Fruit fly (Drosophila melanogaster) whole organism, embryonic: Measurements from ENCODE around the gene CG11898.

Experiments
- Bdp1 ChIP-seq: fragments of 200-800 bp; sonication (Bioruptor generic); optimal IDR thresholded peaks from 3 replicates; lab custom pipeline; 2016; ENCODE audit warnings: missing biosample characterization, missing genetic modification characterization
- Blimp-1 ChIP-seq: fragments of 200-800 bp; sonication (Bioruptor generic); optimal IDR thresholded peaks from 3 replicates; lab custom pipeline; 2018; ENCODE audit warnings: missing biosample characterization, missing genetic modification characterization, mild to moderate bottlenecking, moderate library complexity, missing genetic modification reagents
- CG10979 ChIP-seq: fragments of 200-800 bp; sonication (Bioruptor generic); optimal IDR thresholded peaks from 2 replicates; lab custom pipeline; 2018; ENCODE audit warnings: missing biosample characterization, mild to moderate bottlenecking, missing genetic modification characterization, moderate library complexity
- CG11504 ChIP-seq: fragments of 200-800 bp; sonication (Bioruptor generic); optimal IDR thresholded peaks from 3 replicates; lab custom pipeline; 2019; ENCODE audit warnings: missing biosample characterization, mild to moderate bottlenecking, missing genetic modification characterization, moderate library complexity
- CG11696 ChIP-seq: fragments of 200-800 bp; sonication (Bioruptor generic); IDR thresholded peaks from 2 replicates; pipeline ENCODE4 v1.3.6; 2022; ENCODE audit warnings: missing biosample characterization, missing genetic modification characterization
- CG13287 ChIP-seq: fragments of 200-800 bp; sonication (Bioruptor generic); IDR thresholded peaks from 2 replicates; pipeline ENCODE4 v1.3.6; 2022; ENCODE audit warnings: missing biosample characterization, missing genetic modification characterization; ENCODE audit not compliant: partially characterized antibody
- CG14710 ChIP-seq: fragments of 200-800 bp; sonication (Bioruptor generic); optimal IDR thresholded peaks from 3 replicates; lab custom pipeline; 2019; ENCODE audit warnings: missing biosample characterization, mild to moderate bottlenecking, missing genetic modification characterization, moderate library complexity
- CG14965 ChIP-seq: fragments of 200-800 bp; sonication (Bioruptor generic); optimal IDR thresholded peaks from 2 replicates; lab custom pipeline; 2016; ENCODE audit warnings: missing biosample characterization, missing genetic modification characterization, borderline replicate concordance
- CG17829 ChIP-seq: fragments of 200-800 bp; optimal IDR thresholded peaks from 2 replicates; lab custom pipeline; 2019; ENCODE audit warnings: missing biosample characterization, mild to moderate bottlenecking, missing genetic modification characterization, moderate library complexity
- CG30403 ChIP-seq: fragments of 200-800 bp; sonication (Bioruptor generic); optimal IDR thresholded peaks from 3 replicates; lab custom pipeline; 2016; ENCODE audit warnings: missing biosample characterization, missing genetic modification characterization
- CG31441 ChIP-seq: fragments of 200-800 bp; sonication (Bioruptor generic); IDR thresholded peaks from 2 replicates; pipeline ENCODE4 v1.3.6; 2022; ENCODE audit warnings: missing biosample characterization, missing genetic modification characterization
- CG4424 ChIP-seq: fragments of 200-800 bp; sonication (Bioruptor generic); optimal IDR thresholded peaks from 3 replicates; lab custom pipeline; 2016; ENCODE audit warnings: missing biosample characterization, missing genetic modification characterization
- CG6175 ChIP-seq: fragments of 200-800 bp; sonication (Bioruptor generic); IDR thresholded peaks from 3 replicates; pipeline ENCODE4 v1.3.6; 2022; ENCODE audit warnings: missing biosample characterization, missing genetic modification characterization
- CG7839 ChIP-seq: fragments of 200-800 bp; sonication (Bioruptor generic); optimal IDR thresholded peaks from 3 replicates; lab custom pipeline; 2018; ENCODE audit warnings: missing biosample characterization, mild to moderate bottlenecking, missing genetic modification characterization, moderate library complexity
- D19B ChIP-seq: fragments of 200-800 bp; sonication (Bioruptor generic); optimal IDR thresholded peaks from 2 replicates; lab custom pipeline; 2017; ENCODE audit warnings: missing biosample characterization, mild to moderate bottlenecking, missing genetic modification characterization
- Hr78 ChIP-seq, 2 experiments: fragments of 200-800 bp in 1 of 2; fragments of >200 bp in 1 of 2; sonication (Bioruptor generic) in 1 of 2; optimal IDR thresholded peaks; 2 replicates each; lab custom pipeline; 2017 to 2019; ENCODE audit warnings: missing biosample characterization in 2 of 2, missing genetic modification characterization in 2 of 2, mild to moderate bottlenecking in 1 of 2, moderate library complexity in 1 of 2
- Hsf ChIP-seq: fragments of 200-800 bp; sonication (Bioruptor generic); optimal IDR thresholded peaks from 3 replicates; lab custom pipeline; 2016; ENCODE audit warnings: missing biosample characterization, missing genetic modification characterization
- Kr ChIP-seq: fragments of 200-800 bp; sonication (Bioruptor generic); optimal IDR thresholded peaks from 2 replicates; lab custom pipeline; 2017; ENCODE audit warnings: missing biosample characterization, mild to moderate bottlenecking, missing genetic modification characterization
- MESR4 ChIP-seq: fragments of 200-800 bp; sonication (Bioruptor generic); optimal IDR thresholded peaks from 2 replicates; lab custom pipeline; 2018; ENCODE audit warnings: missing biosample characterization, mild to moderate bottlenecking, missing genetic modification characterization, moderate library complexity
- Med ChIP-seq: fragments of 200-800 bp; sonication (Bioruptor generic); peaks from one replicate; lab custom pipeline; 2016; ENCODE audit warnings: missing biosample characterization, missing genetic modification characterization, mild to moderate bottlenecking, inconsistent platforms, moderate library complexity
- Neu2 ChIP-seq: fragments of 200-800 bp; sonication (Bioruptor generic); optimal IDR thresholded peaks from 3 replicates; lab custom pipeline; 2016; ENCODE audit warnings: missing biosample characterization, missing genetic modification characterization, borderline replicate concordance
- Sox102F ChIP-seq: fragments of 200-800 bp; sonication (Bioruptor generic); optimal IDR thresholded peaks from 2 replicates; lab custom pipeline; 2018; ENCODE audit warnings: missing biosample characterization, mild to moderate bottlenecking, missing genetic modification characterization, moderate library complexity
- Taf1 ChIP-seq: fragments of 200-800 bp; sonication (Bioruptor generic); IDR thresholded peaks from 2 replicates; pipeline ENCODE4 v1.3.6; 2022; ENCODE audit warnings: missing biosample characterization, missing genetic modification characterization
- Tbp ChIP-seq: fragments of >200 bp; optimal IDR thresholded peaks from 2 replicates; lab custom pipeline; 2018; ENCODE audit warnings: missing biosample characterization, missing genetic modification characterization
- ara ChIP-seq: fragments of 200-800 bp; sonication (Bioruptor generic); IDR thresholded peaks from 2 replicates; pipeline ENCODE4 v1.3.6; 2022; ENCODE audit warnings: missing biosample characterization, missing genetic modification characterization
- bsh ChIP-seq, 2 experiments: fragments of 200-800 bp; sonication (Bioruptor generic); optimal IDR thresholded peaks; 2 replicates each; lab custom pipeline; 2017 to 2018; ENCODE audit warnings: mild to moderate bottlenecking in 2 of 2, missing biosample characterization in 2 of 2, missing genetic modification characterization in 2 of 2, moderate library complexity in 1 of 2
- chm ChIP-seq: fragments of 200-800 bp; sonication (Bioruptor generic); IDR thresholded peaks from 2 replicates; pipeline ENCODE4 v1.3.6; 2022; ENCODE audit warnings: missing biosample characterization, missing genetic modification characterization
- chn ChIP-seq: fragments of 200-800 bp; sonication (Bioruptor generic); optimal IDR thresholded peaks from 2 replicates; lab custom pipeline; 2016; ENCODE audit warnings: missing biosample characterization, missing genetic modification characterization
- crol ChIP-seq: fragments of 200-800 bp; sonication (Bioruptor generic); IDR thresholded peaks from 2 replicates; pipeline ENCODE4 v1.3.6; 2022; ENCODE audit warnings: missing biosample characterization, missing genetic modification characterization
- dmrt11E ChIP-seq: fragments of 200-800 bp; sonication (Bioruptor generic); optimal IDR thresholded peaks from 3 replicates; lab custom pipeline; 2018; ENCODE audit warnings: missing biosample characterization, mild to moderate bottlenecking, missing genetic modification characterization, moderate library complexity
- fd96Cb ChIP-seq: fragments of 200-800 bp; sonication (Bioruptor generic); optimal IDR thresholded peaks from 2 replicates; lab custom pipeline; 2018; ENCODE audit warnings: missing biosample characterization, mild to moderate bottlenecking, missing genetic modification characterization, moderate library complexity
- gcm ChIP-seq: fragments of 200-800 bp; sonication (Bioruptor generic); optimal IDR thresholded peaks from 2 replicates; lab custom pipeline; 2019; ENCODE audit warnings: missing biosample characterization, mild to moderate bottlenecking, missing genetic modification characterization, moderate library complexity
- gem ChIP-seq: fragments of 200-800 bp; sonication (Bioruptor generic); optimal IDR thresholded peaks from 2 replicates; lab custom pipeline; 2019; ENCODE audit warnings: missing biosample characterization, mild to moderate bottlenecking, missing genetic modification characterization, moderate library complexity
- grau ChIP-seq: fragments of 200-800 bp; optimal IDR thresholded peaks from 3 replicates; lab custom pipeline; 2019; ENCODE audit warnings: missing biosample characterization, mild to moderate bottlenecking, missing genetic modification characterization, moderate library complexity
- luna ChIP-seq: fragments of 200-800 bp; sonication (Bioruptor generic); optimal IDR thresholded peaks from 2 replicates; lab custom pipeline; 2016; ENCODE audit warnings: missing biosample characterization, missing genetic modification characterization
- nmo ChIP-seq: fragments of 200-800 bp; sonication (Bioruptor generic); optimal IDR thresholded peaks from 2 replicates; lab custom pipeline; 2018; ENCODE audit warnings: missing biosample characterization, mild to moderate bottlenecking, missing genetic modification characterization, moderate library complexity
- otp ChIP-seq: fragments of 200-800 bp; sonication (Bioruptor generic); IDR thresholded peaks from 3 replicates; pipeline ENCODE4, ENCODE4 v1.3.6; 2022; ENCODE audit warnings: missing biosample characterization, missing genetic modification characterization
- run ChIP-seq: fragments of 200-800 bp; sonication (Bioruptor generic); optimal IDR thresholded peaks from 3 replicates; lab custom pipeline; 2018; ENCODE audit warnings: missing biosample characterization, mild to moderate bottlenecking, missing genetic modification characterization
- scrt ChIP-seq: fragments of 200-800 bp; sonication (Bioruptor generic); optimal IDR thresholded peaks from 2 replicates; lab custom pipeline; 2018; ENCODE audit warnings: missing biosample characterization, mild to moderate bottlenecking, missing genetic modification characterization, moderate library complexity
- sens ChIP-seq: fragments of 200-800 bp; sonication (Bioruptor generic); peaks from one replicate; lab custom pipeline; 2016; ENCODE audit warnings: missing biosample characterization, missing genetic modification characterization
- tio ChIP-seq: fragments of 200-800 bp; sonication (Bioruptor generic); optimal IDR thresholded peaks from 2 replicates; lab custom pipeline; 2017; ENCODE audit warnings: missing biosample characterization, missing genetic modification characterization, inconsistent platforms
- tna ChIP-seq: fragments of 200-800 bp; sonication (Bioruptor generic); IDR thresholded peaks from 2 replicates; pipeline ENCODE4 v1.3.6; 2022; ENCODE audit warnings: missing biosample characterization, missing genetic modification characterization; ENCODE audit not compliant: partially characterized antibody
- ttk ChIP-seq: fragments of 200-800 bp; sonication (Bioruptor generic); IDR thresholded peaks from 2 replicates; pipeline ENCODE4 v2.1.2; 2022; ENCODE audit warnings: missing biosample characterization, missing genetic modification characterization
- twi ChIP-seq: fragments of 200-800 bp; optimal IDR thresholded peaks from 2 replicates; lab custom pipeline; 2019; ENCODE audit warnings: missing biosample characterization, mild to moderate bottlenecking, missing genetic modification characterization, moderate library complexity
- usp ChIP-seq: fragments of >200 bp; optimal IDR thresholded peaks from 2 replicates; lab custom pipeline; 2017; ENCODE audit warnings: missing biosample characterization, missing genetic modification characterization
- vvl ChIP-seq: fragments of 200-800 bp; sonication (Bioruptor generic); IDR thresholded peaks from 2 replicates; pipeline ENCODE4 v1.3.6; 2022; ENCODE audit warnings: missing biosample characterization, missing genetic modification characterization
- zf30C ChIP-seq: fragments of 200-800 bp; sonication (Bioruptor generic); optimal IDR thresholded peaks from 3 replicates; lab custom pipeline; 2018; ENCODE audit warnings: missing biosample characterization, mild to moderate bottlenecking, missing genetic modification characterization

CG11898 gene

dm6 chr3R:29216484-29216863, 51.0 kb downstream of the CG11898 start:
- peak; percentile 7 for TF ChIP-seq sens (GFP tag; lab: Kevin White, UChicago)
- no peak for TF ChIP-seq chn
- TF ChIP-seq crol (GFP tag; lab: Robert Waterston, UW) = peak; percentile 29; the same call in 1 of the 2 replicates
- no peak for TF ChIP-seq D19B
- TF ChIP-seq Hr78 (GFP tag; optimal IDR thresholded peaks at IDR 0.05; lab: Kevin White, UChicago) = no peak
- TF ChIP-seq otp (GFP tag; lab: Robert Waterston, UW) = no peak
- TF ChIP-seq tna (GFP tag; lab: Robert Waterston, UW) = no peak
- TF ChIP-seq Med (GFP tag; lab: Kevin White, UChicago) = peak; percentile 1
- no peak for TF ChIP-seq tio (GFP tag; lab: Kevin White, UChicago)
- TF ChIP-seq Taf1 (GFP tag; lab: Robert Waterston, UW) = no peak
- TF ChIP-seq run (tag; lab: Kevin White, UChicago) = no peak
- TF ChIP-seq luna (GFP tag; lab: Kevin White, UChicago) = no peak

DNA sequence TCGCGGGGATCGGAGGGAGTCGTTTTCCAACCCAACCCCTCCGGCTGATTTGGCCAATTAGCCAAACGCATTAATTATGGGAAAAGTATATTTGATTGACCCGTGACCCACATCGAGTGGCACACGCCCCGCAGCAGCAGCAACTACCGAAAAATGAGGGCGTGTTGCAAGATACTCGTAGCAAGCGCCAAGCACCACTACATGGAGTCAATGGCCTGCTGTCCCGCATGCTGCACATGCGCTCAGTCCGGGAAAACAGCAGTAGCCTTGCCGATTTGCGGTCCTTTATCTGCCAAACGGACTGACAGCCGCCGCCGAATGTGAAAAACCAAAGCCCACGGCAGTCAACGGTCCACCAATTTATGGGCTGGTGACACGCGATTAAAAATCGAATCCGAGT, 51.9 kb downstream of the CG11898 start:
- TF ChIP-seq CG14965 (GFP tag; lab: Kevin White, UChicago) = no peak
- TF ChIP-seq CG30403 = no peak
- peak; percentile 14; the same call in 1 of the 2 replicates for TF ChIP-seq chm (GFP tag; lab: Robert Waterston, UW)
- TF ChIP-seq gcm (GFP tag; lab: Kevin White, UChicago) = peak; percentile 92
- TF ChIP-seq sens (GFP tag; lab: Kevin White, UChicago) = peak; percentile 72
- no peak for TF ChIP-seq Hsf (GFP tag; lab: Kevin White, UChicago)
- TF ChIP-seq twi = peak; percentile 3
- TF ChIP-seq, all 482 proteins: peak for 4

DNA sequence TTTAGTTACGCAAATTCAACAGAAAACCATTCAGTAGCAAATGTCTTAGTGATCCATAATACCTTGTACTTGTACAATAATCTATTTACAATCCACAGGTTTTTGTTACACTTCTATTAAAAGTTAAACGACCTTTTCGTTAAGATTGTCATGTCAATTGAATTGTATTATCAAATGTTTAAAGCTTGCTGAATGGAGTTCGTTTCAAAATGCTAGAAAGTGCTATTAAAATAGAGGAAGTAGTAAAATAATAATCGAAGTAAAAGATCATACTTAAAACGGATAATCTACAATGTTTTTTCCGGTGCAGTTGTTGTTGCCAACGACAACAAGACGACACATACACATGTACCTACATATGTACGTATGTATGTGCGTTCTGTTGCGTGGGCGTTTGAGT, 52.6 kb downstream of the CG11898 start:
- no peak for TF ChIP-seq CG4424 (GFP tag; lab: Kevin White, UChicago)
- TF ChIP-seq CG10979 (tag; lab: Kevin White, UChicago) = peak; percentile 37
- TF ChIP-seq ttk (GFP tag; lab: Robert Waterston, UW) = no peak
- TF ChIP-seq Sox102F = peak; percentile 23
- no peak for TF ChIP-seq vvl (GFP tag; lab: Robert Waterston, UW)
- peak; percentile 50 for TF ChIP-seq CG31441 (GFP tag; lab: Robert Waterston, UW)
- TF ChIP-seq CG13287 (GFP tag; lab: Robert Waterston, UW) = no peak
- peak; percentile 8 for TF ChIP-seq Med (GFP tag; lab: Kevin White, UChicago)
- peak; percentile 50 for TF ChIP-seq dmrt11E (tag; lab: Kevin White, UChicago)
- no peak for TF ChIP-seq CG6175 (GFP tag; lab: Robert Waterston, UW)
- TF ChIP-seq Neu2 (GFP tag; lab: Kevin White, UChicago) = no peak
- peak; percentile 15 for TF ChIP-seq CG14710
- TF ChIP-seq scrt (GFP tag; lab: Kevin White, UChicago) = no peak
- TF ChIP-seq fd96Cb (tag; lab: Kevin White, UChicago) = peak; percentile 11
- no peak for TF ChIP-seq Tbp (GFP tag; lab: Kevin White, UChicago)
- no peak for TF ChIP-seq MESR4 (GFP tag; lab: Kevin White, UChicago)
- peak; percentile 22 for TF ChIP-seq CG7839 (tag; lab: Kevin White, UChicago)
- no peak for TF ChIP-seq Bdp1 (GFP tag; lab: Kevin White, UChicago)
- TF ChIP-seq ara (GFP tag; lab: Robert Waterston, UW) = peak; percentile 6; the same call in 1 of the 2 replicates
- peak; percentile 10 for TF ChIP-seq nmo (GFP tag; lab: Kevin White, UChicago)
- peak; percentile 16 for TF ChIP-seq CG11504 (tag; lab: Kevin White, UChicago)
- 0 out of 2 replicates have a peak, but pooled peaks have one; percentile 12 for TF ChIP-seq CG11696
- TF ChIP-seq zf30C (GFP tag; lab: Kevin White, UChicago) = peak; percentile 44
- TF ChIP-seq Kr = no peak
- peak; percentile 3 for TF ChIP-seq CG17829
- TF ChIP-seq Blimp-1 (GFP tag; lab: Kevin White, UChicago) = peak; percentile 28
- TF ChIP-seq gem = peak; percentile 44
- TF ChIP-seq grau (tag; lab: Kevin White, UChicago) = peak; percentile 7
- TF ChIP-seq usp = no peak
- TF ChIP-seq tio (GFP tag; lab: Kevin White, UChicago) = no peak
- TF ChIP-seq bsh (GFP tag; optimal IDR thresholded peaks at IDR 0.05; lab: Kevin White, UChicago) = peak in 1 of 2 experiments; percentile 48
